Fruit fly (Drosophila melanogaster) whole organism, embryonic: ENCODE results near the gene fmt.
A peak's percentile ranks its signal among the peaks of the same experiment; 100 is the strongest.

Experiments
- Atf6 ChIP-seq: fragments of 200-800 bp; sonication (Bioruptor generic); IDR thresholded peaks from 2 replicates; pipeline ENCODE4 v1.3.6; 2022; ENCODE audit warnings: missing biosample characterization, missing genetic modification characterization
- CG10274 ChIP-seq: fragments of 200-800 bp; sonication (Bioruptor generic); optimal IDR thresholded peaks from 3 replicates; lab custom pipeline; 2017; ENCODE audit warnings: missing biosample characterization, mild to moderate bottlenecking, missing genetic modification characterization
- CG11696 ChIP-seq: fragments of 200-800 bp; sonication (Bioruptor generic); IDR thresholded peaks from 2 replicates; pipeline ENCODE4 v1.3.6; 2022; ENCODE audit warnings: missing biosample characterization, missing genetic modification characterization
- CG12071 ChIP-seq: fragments of 200-800 bp; sonication (Bioruptor generic); optimal IDR thresholded peaks from 3 replicates; lab custom pipeline; 2018; ENCODE audit warnings: missing biosample characterization, mild to moderate bottlenecking, missing genetic modification characterization
- CG12744 ChIP-seq: fragments of 200-800 bp; sonication (Bioruptor generic); optimal IDR thresholded peaks from 2 replicates; lab custom pipeline; 2016; ENCODE audit warnings: missing biosample characterization, missing genetic modification characterization
- CG12769 ChIP-seq: fragments of 200-800 bp; sonication (Bioruptor generic); optimal IDR thresholded peaks from 2 replicates; lab custom pipeline; 2019; ENCODE audit warnings: missing biosample characterization, mild to moderate bottlenecking, missing genetic modification characterization, moderate library complexity
- CG12942 ChIP-seq: fragments of 200-800 bp; sonication (Bioruptor generic); optimal IDR thresholded peaks from 3 replicates; lab custom pipeline; 2016; ENCODE audit warnings: missing biosample characterization, missing genetic modification characterization
- CG14667 ChIP-seq: fragments of 200-800 bp; sonication (Bioruptor generic); IDR thresholded peaks from 2 replicates; pipeline ENCODE4 v1.3.6; 2022; ENCODE audit warnings: missing biosample characterization, missing genetic modification characterization
- CG16815 ChIP-seq: fragments of 200-800 bp; sonication (Bioruptor generic); optimal IDR thresholded peaks from 3 replicates; lab custom pipeline; 2017; ENCODE audit warnings: missing biosample characterization, mild to moderate bottlenecking, missing genetic modification characterization
- CG17328 ChIP-seq: fragments of 200-800 bp; sonication (Bioruptor generic); IDR thresholded peaks from 2 replicates; pipeline ENCODE4 v1.3.6; 2022; ENCODE audit warnings: missing biosample characterization, missing genetic modification characterization
- CG18011 ChIP-seq: fragments of 200-800 bp; sonication (Bioruptor generic); optimal IDR thresholded peaks from 2 replicates; lab custom pipeline; 2017; ENCODE audit warnings: missing biosample characterization, missing genetic modification characterization, mild to moderate bottlenecking, moderate library complexity, missing genotype
- CG2116 ChIP-seq: fragments of 200-800 bp; sonication (Bioruptor generic); optimal IDR thresholded peaks from 3 replicates; lab custom pipeline; 2018; ENCODE audit warnings: missing biosample characterization, mild to moderate bottlenecking, missing genetic modification characterization
- CG3163 ChIP-seq: fragments of 200-800 bp; sonication (Bioruptor generic); optimal IDR thresholded peaks from 3 replicates; lab custom pipeline; 2016; ENCODE audit warnings: missing biosample characterization, missing genetic modification characterization
- CG33213 ChIP-seq: fragments of 200-800 bp; sonication (Bioruptor generic); optimal IDR thresholded peaks from 3 replicates; lab custom pipeline; 2016; ENCODE audit warnings: missing biosample characterization, missing genetic modification characterization
- CG34376 ChIP-seq: fragments of 200-800 bp; sonication (Bioruptor generic); optimal IDR thresholded peaks from 2 replicates; lab custom pipeline; 2018; ENCODE audit warnings: missing biosample characterization, mild to moderate bottlenecking, missing genetic modification characterization
- CG3838 ChIP-seq: fragments of 200-800 bp; sonication (Bioruptor generic); optimal IDR thresholded peaks from 3 replicates; lab custom pipeline; 2016; ENCODE audit warnings: missing biosample characterization, missing genetic modification characterization
- CG4360 ChIP-seq: fragments of 200-800 bp; sonication (Bioruptor generic); IDR thresholded peaks from 2 replicates; pipeline ENCODE4 v1.3.6; 2022; ENCODE audit warnings: missing biosample characterization, missing genetic modification characterization
- CG4617 ChIP-seq: fragments of 200-800 bp; sonication (Bioruptor generic); optimal IDR thresholded peaks from 3 replicates; lab custom pipeline; 2016; ENCODE audit warnings: missing biosample characterization, missing genetic modification characterization, borderline replicate concordance
- CG5953 ChIP-seq: fragments of 200-800 bp; sonication (Bioruptor generic); IDR thresholded peaks from 2 replicates; pipeline ENCODE4 v1.3.6; 2022; ENCODE audit warnings: missing biosample characterization, missing genetic modification characterization
- CG6683 ChIP-seq: fragments of 200-800 bp; sonication (Bioruptor generic); optimal IDR thresholded peaks from 2 replicates; lab custom pipeline; 2017; ENCODE audit warnings: missing biosample characterization, mild to moderate bottlenecking, missing genetic modification characterization, missing genetic modification reagents
- CG7839 ChIP-seq: fragments of 200-800 bp; sonication (Bioruptor generic); optimal IDR thresholded peaks from 3 replicates; lab custom pipeline; 2018; ENCODE audit warnings: missing biosample characterization, mild to moderate bottlenecking, missing genetic modification characterization, moderate library complexity
- CG8359 ChIP-seq: fragments of 200-800 bp; sonication (Bioruptor generic); optimal IDR thresholded peaks from 2 replicates; lab custom pipeline; 2017; ENCODE audit warnings: missing biosample characterization, mild to moderate bottlenecking, missing genetic modification characterization, borderline replicate concordance
- CG9437 ChIP-seq: fragments of 200-800 bp; sonication (Bioruptor generic); optimal IDR thresholded peaks from 2 replicates; lab custom pipeline; 2018; ENCODE audit warnings: missing biosample characterization, mild to moderate bottlenecking, missing genetic modification characterization
- CTCF ChIP-seq: fragments of 200-800 bp; sonication (Bioruptor generic); optimal IDR thresholded peaks from 2 replicates; lab custom pipeline; 2017; ENCODE audit warnings: missing biosample characterization, mild to moderate bottlenecking, missing genetic modification characterization, moderate library complexity
- Fer2 ChIP-seq: fragments of 200-800 bp; sonication (Bioruptor generic); optimal IDR thresholded peaks from 2 replicates; lab custom pipeline; 2018; ENCODE audit warnings: missing biosample characterization, mild to moderate bottlenecking, missing genetic modification characterization, moderate library complexity
- Hey ChIP-seq: fragments of 200-800 bp; sonication (Bioruptor generic); optimal IDR thresholded peaks from 3 replicates; lab custom pipeline; 2018; ENCODE audit warnings: missing biosample characterization, mild to moderate bottlenecking, missing genetic modification characterization
- Hmx ChIP-seq: fragments of 200-800 bp; sonication (Bioruptor generic); optimal IDR thresholded peaks from 2 replicates; lab custom pipeline; 2016; ENCODE audit warnings: missing biosample characterization, missing genetic modification characterization
- Meics ChIP-seq: fragments of 200-800 bp; sonication (Bioruptor generic); optimal IDR thresholded peaks from 2 replicates; lab custom pipeline; 2017; ENCODE audit warnings: missing biosample characterization, mild to moderate bottlenecking, missing genetic modification characterization
- NC2α ChIP-seq: fragments of 200-800 bp; sonication (Bioruptor generic); optimal IDR thresholded peaks from 2 replicates; lab custom pipeline; 2016; ENCODE audit warnings: missing biosample characterization, missing genetic modification characterization
- NC2β ChIP-seq: fragments of 200-800 bp; sonication (Bioruptor generic); optimal IDR thresholded peaks from 2 replicates; lab custom pipeline; 2016; ENCODE audit warnings: missing biosample characterization, missing genetic modification characterization
- Pdp1 ChIP-seq, 2 experiments: fragments of 200-800 bp; sonication (Bioruptor generic); optimal IDR thresholded peaks; 3 replicates each; lab custom pipeline; 2016; ENCODE audit warnings: missing biosample characterization in 2 of 2, missing genetic modification characterization in 2 of 2, mild to moderate bottlenecking in 1 of 2, moderate library complexity in 1 of 2
- Poxn ChIP-seq: fragments of 200-800 bp; sonication (Bioruptor generic); IDR thresholded peaks from 2 replicates; pipeline ENCODE4 v1.3.6; 2022; ENCODE audit warnings: missing biosample characterization, missing genetic modification characterization
- Ssrp ChIP-seq: fragments of 200-800 bp; sonication (Bioruptor generic); optimal IDR thresholded peaks from 2 replicates; lab custom pipeline; 2018; ENCODE audit warnings: missing biosample characterization, mild to moderate bottlenecking, missing genetic modification characterization, moderate library complexity
- Stat92E ChIP-seq, 3 experiments: fragments of >200 bp in 2 of 3; fragments of 200-800 bp in 1 of 3; sonication (Bioruptor generic) in 1 of 3; optimal IDR thresholded peaks; 2 replicates each; lab custom pipeline; 2017 to 2019; ENCODE audit warnings: missing biosample characterization in 3 of 3, missing genetic modification characterization in 3 of 3, mild to moderate bottlenecking in 1 of 3, moderate library complexity in 1 of 3
- chinmo ChIP-seq: fragments of 200-800 bp; sonication (Bioruptor generic); IDR thresholded peaks from 4 replicates; pipeline ENCODE4 v1.3.6; 2022; ENCODE audit warnings: missing biosample characterization, missing genetic modification characterization; ENCODE audit not compliant: partially characterized antibody
- gem ChIP-seq: fragments of 200-800 bp; sonication (Bioruptor generic); optimal IDR thresholded peaks from 2 replicates; lab custom pipeline; 2019; ENCODE audit warnings: missing biosample characterization, mild to moderate bottlenecking, missing genetic modification characterization, moderate library complexity
- gsb-n ChIP-seq: fragments of 200-800 bp; sonication (Bioruptor generic); optimal IDR thresholded peaks from 3 replicates; lab custom pipeline; 2018; ENCODE audit warnings: missing biosample characterization, mild to moderate bottlenecking, missing genetic modification characterization
- hkb ChIP-seq, 2 experiments: fragments of 200-800 bp in 1 of 2; fragments of >200 bp in 1 of 2; sonication (Bioruptor generic) in 1 of 2; IDR thresholded peaks in 1 of 2; optimal IDR thresholded peaks in 1 of 2; 2 replicates each; pipeline versions ENCODE4 v1.3.6 to Lab custom; 2017 to 2022; ENCODE audit warnings: missing biosample characterization in 1 of 2, missing genetic modification characterization in 1 of 2
- hth ChIP-seq: fragments of >200 bp; optimal IDR thresholded peaks from 2 replicates; lab custom pipeline; 2017; ENCODE audit warnings: inconsistent platforms
- jigr1 ChIP-seq: fragments of 200-800 bp; sonication (Bioruptor generic); IDR thresholded peaks from 3 replicates; pipeline ENCODE4 v1.3.6; 2022; ENCODE audit warnings: missing biosample characterization, missing genetic modification characterization
- oc ChIP-seq: fragments of 200-800 bp; sonication (Bioruptor generic); optimal IDR thresholded peaks from 2 replicates; lab custom pipeline; 2018; ENCODE audit warnings: missing biosample characterization, mild to moderate bottlenecking, missing genetic modification characterization, moderate library complexity
- salm ChIP-seq: fragments of 200-800 bp; sonication (Bioruptor generic); optimal IDR thresholded peaks from 2 replicates; lab custom pipeline; 2018; ENCODE audit warnings: missing biosample characterization, mild to moderate bottlenecking, missing genetic modification characterization
- scrt ChIP-seq: fragments of 200-800 bp; sonication (Bioruptor generic); optimal IDR thresholded peaks from 2 replicates; lab custom pipeline; 2018; ENCODE audit warnings: missing biosample characterization, mild to moderate bottlenecking, missing genetic modification characterization, moderate library complexity
- slbo ChIP-seq: fragments of 200-800 bp; sonication (Bioruptor generic); IDR thresholded peaks from 2 replicates; pipeline ENCODE4 v1.3.6; 2022; ENCODE audit warnings: missing biosample characterization, missing genetic modification characterization
- sna ChIP-seq: fragments of 200-800 bp; sonication (Bioruptor generic); IDR thresholded peaks from 2 replicates; pipeline ENCODE4 v1.3.6; 2022; ENCODE audit warnings: missing biosample characterization, missing genetic modification characterization; ENCODE audit not compliant: partially characterized antibody
- ssp ChIP-seq: fragments of 200-800 bp; sonication (Bioruptor generic); IDR thresholded peaks from 2 replicates; pipeline ENCODE4 v1.3.6; 2022; ENCODE audit warnings: missing biosample characterization, missing genetic modification characterization
- usp ChIP-seq: fragments of >200 bp; optimal IDR thresholded peaks from 2 replicates; lab custom pipeline; 2017; ENCODE audit warnings: missing biosample characterization, missing genetic modification characterization
- yki ChIP-seq: fragments of >200 bp; optimal IDR thresholded peaks from 3 replicates; lab custom pipeline; 2018

Gene fmt

dm6 chr3L:6158530-6158929 is 15.2 kb downstream of the fmt start, which contains the start of gene Cpr65Ay:
TSS of gene Cpr65Ay (minus strand) at chr3L:6158630.
- TF ChIP-seq NC2α (GFP tag; lab: Kevin White, UChicago), result no peak
- TF ChIP-seq slbo (GFP tag; lab: Robert Waterston, UW), result 0 out of 2 replicates have a peak, but pooled peaks have one; percentile 13

- no peak for TF ChIP-seq CG3838 (GFP tag; lab: Kevin White, UChicago)
- TF ChIP-seq Hey (tag; lab: Kevin White, UChicago), result no peak
- TF ChIP-seq gem (tag; lab: Kevin White, UChicago), result peak; percentile 74
- no peak for TF ChIP-seq CG34376 (GFP tag; lab: Kevin White, UChicago)
- peak; percentile 26 for TF ChIP-seq scrt (GFP tag; lab: Kevin White, UChicago)
- no peak for TF ChIP-seq CG12744 (GFP tag; lab: Kevin White, UChicago)
- TF ChIP-seq oc (tag; lab: Kevin White, UChicago), result peak; percentile 16
- TF ChIP-seq sna (GFP tag; lab: Robert Waterston, UW), result no peak
- TF ChIP-seq Stat92E (GFP tag; optimal IDR thresholded peaks at IDR 0.05; lab: Kevin White, UChicago), result no peak
- no peak for TF ChIP-seq CG6683 (GFP tag; lab: Kevin White, UChicago)
- TF ChIP-seq CG5953 (GFP tag; lab: Robert Waterston, UW), result no peak
- TF ChIP-seq hth, result no peak
- TF ChIP-seq hkb (optimal IDR thresholded peaks at IDR 0.05; lab: Kevin White, UChicago), result no peak
- peak; percentile 65; the same call in 1 of the 2 replicates for TF ChIP-seq hkb (GFP tag; IDR thresholded peaks at IDR 0.05; lab: Robert Waterston, UW)
- no peak for TF ChIP-seq Hmx
- TF ChIP-seq chinmo (GFP tag; lab: Robert Waterston, UW), result no peak
- no peak for TF ChIP-seq CG2116 (GFP tag; lab: Kevin White, UChicago)
- TF ChIP-seq usp (GFP tag; lab: Kevin White, UChicago), result no peak
- peak; percentile 64 for TF ChIP-seq CG7839 (tag; lab: Kevin White, UChicago)
- peak; percentile 17 for TF ChIP-seq gsb-n
- TF ChIP-seq CG8359 (GFP tag; lab: Kevin White, UChicago), result no peak
- no peak for TF ChIP-seq CG10274
- TF ChIP-seq CG18011, result no peak
- peak; percentile 68 for TF ChIP-seq Ssrp (tag; lab: Kevin White, UChicago)
- TF ChIP-seq Pdp1 (GFP tag; optimal IDR thresholded peaks at IDR 0.05; lab: Kevin White, UChicago), result peak in 1 of 2 experiments; percentile 2
- TF ChIP-seq CG16815 (GFP tag; lab: Kevin White, UChicago), result no peak
- no peak for TF ChIP-seq CG17328 (GFP tag; lab: Robert Waterston, UW)
- no peak for TF ChIP-seq CTCF (GFP tag; lab: Kevin White, UChicago)
- no peak for TF ChIP-seq Atf6
- no peak; the same call in 1 of the 2 replicates for TF ChIP-seq ssp
- TF ChIP-seq Meics (GFP tag; lab: Kevin White, UChicago), result peak; percentile 42
- peak; percentile 40 for TF ChIP-seq CG9437 (GFP tag; lab: Kevin White, UChicago)
- peak; percentile 18 for TF ChIP-seq salm (tag; lab: Kevin White, UChicago)
- no peak for TF ChIP-seq CG3163 (GFP tag; lab: Kevin White, UChicago)
- no peak for TF ChIP-seq Fer2 (tag; lab: Kevin White, UChicago)
- no peak for TF ChIP-seq CG14667 (GFP tag; lab: Robert Waterston, UW)
- TF ChIP-seq yki (lab: Kevin White, UChicago), result no peak
- no peak for TF ChIP-seq CG33213 (GFP tag; lab: Kevin White, UChicago)
- TF ChIP-seq Poxn (GFP tag; lab: Robert Waterston, UW), result no peak
- no peak for TF ChIP-seq CG12942 (GFP tag; lab: Kevin White, UChicago)
- TF ChIP-seq jigr1 (GFP tag; lab: Robert Waterston, UW), result peak; percentile 45; the same call in 1 of the 3 replicates
- TF ChIP-seq CG4360, result no peak
- TF ChIP-seq CG12071 (GFP tag; lab: Kevin White, UChicago), result no peak
- no peak for TF ChIP-seq NC2β
- no peak for TF ChIP-seq CG11696
- TF ChIP-seq CG4617 (GFP tag; lab: Kevin White, UChicago), result no peak
- TF ChIP-seq CG12769 (tag; lab: Kevin White, UChicago), result no peak
These were observed 16.2 kb downstream of the fmt start, which contains the start of gene CG13297 for dm6 chr3L:6157327-6158032. TSS of gene CG13297 (minus strand) at chr3L:6157377.
